Worm (Caenorhabditis elegans): ENCODE measurements around the gene hphd-1.

- TF ChIP-seq ztf-23 (GFP tag; IDR thresholded peaks at IDR 0.05) (no peak), cog-1 (tag; optimal IDR thresholded peaks at IDR 0.05) (no peak), ref-1 (GFP tag; conservative IDR thresholded peaks at IDR 0.05) (no peak), flt-1 (GFP tag; IDR thresholded peaks at IDR 0.05) (no peak), med-1 (GFP tag; optimal IDR thresholded peaks at IDR 0.05; ENCODE audit: insufficient read depth) (no peak), klf-2 (GFP tag; conservative IDR thresholded peaks at IDR 0.05) (no peak)
These were observed 13.5 kb downstream of the hphd-1 start for ce11 chrII:12982830-12983229.
